Worm (Caenorhabditis elegans) whole organism, mixed stage, embryonic: Measurements from ENCODE around the gene oops-1.

Source experiments
- mep-1 ChIP-seq: fragments of 150-350 bp; optimal IDR thresholded peaks from 2 replicates; lab custom pipeline; 2017; ENCODE audit warnings: missing biosample characterization, missing genetic modification reagents, missing genetic modification characterization, inconsistent platforms
- nhr-237 ChIP-seq: fragments of 150-350 bp; optimal IDR thresholded peaks from 2 replicates; lab custom pipeline; 2014; ENCODE audit warnings: missing biosample characterization, missing genetic modification characterization

DNA sequence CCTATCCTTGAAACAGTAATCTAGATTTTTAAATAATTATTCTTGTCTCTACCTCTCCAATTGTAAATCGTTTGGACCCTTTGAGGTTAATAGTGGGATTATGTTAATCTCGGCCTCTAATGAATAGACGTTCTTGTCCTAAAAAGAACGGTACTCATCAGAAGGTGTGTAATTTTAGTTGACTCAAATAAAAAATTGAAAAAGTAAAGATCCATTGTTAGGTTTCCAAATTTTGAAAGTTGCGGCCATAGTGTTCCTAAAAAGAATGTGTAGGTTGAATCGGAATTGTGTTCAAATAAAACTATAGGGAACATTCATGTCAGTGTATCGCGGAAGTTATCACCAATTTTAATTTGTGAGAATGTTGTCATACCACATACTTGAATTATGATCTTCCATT lies 41.7 kb upstream of the oops-1 start:
- TF ChIP-seq nhr-237 (tag; lab: Kevin White, UChicago) (no peak), mep-1 (tag; lab: Kevin White, UChicago) (no peak)
